Worm (Caenorhabditis elegans) whole organism, mixed stage, embryonic: Measurements from ENCODE around the gene F54F7.10.

ENCODE experiments used
- ceh-39 ChIP-seq: fragments of 150-350 bp; optimal IDR thresholded peaks from 2 replicates; lab custom pipeline; 2014; ENCODE audit warnings: missing biosample characterization, missing genetic modification characterization
- cnd-1 ChIP-seq: fragments of 200-800 bp; sonication (Bioruptor generic); optimal IDR thresholded peaks from 2 replicates; lab custom pipeline; 2018; ENCODE audit warnings: mild to moderate bottlenecking, missing genetic modification characterization, missing compliant biosample characterization
- elt-3 ChIP-seq: fragments of 150-350 bp; optimal IDR thresholded peaks from 2 replicates; lab custom pipeline; 2014; ENCODE audit warnings: missing biosample characterization, missing genetic modification characterization
- lin-32 ChIP-seq: fragments of 200-800 bp; sonication (Bioruptor generic); optimal IDR thresholded peaks from 2 replicates; lab custom pipeline; 2018; ENCODE audit warnings: mild to moderate bottlenecking, missing genetic modification characterization, missing compliant biosample characterization
- lsy-2 ChIP-seq: fragments of 150-350 bp; optimal IDR thresholded peaks from 2 replicates; lab custom pipeline; 2014; ENCODE audit warnings: missing biosample characterization, missing genetic modification characterization
- nhr-12 ChIP-seq: fragments of 150-350 bp; optimal IDR thresholded peaks from 2 replicates; lab custom pipeline; 2014; ENCODE audit warnings: missing biosample characterization, missing genetic modification characterization
- nhr-237 ChIP-seq: fragments of 150-350 bp; optimal IDR thresholded peaks from 2 replicates; lab custom pipeline; 2014; ENCODE audit warnings: missing biosample characterization, missing genetic modification characterization
- nhr-28 ChIP-seq: fragments of 150-350 bp; optimal IDR thresholded peaks from 2 replicates; lab custom pipeline; 2014; ENCODE audit warnings: missing biosample characterization, missing genetic modification characterization
- nhr-76 ChIP-seq: sonication (generic microtip); optimal IDR thresholded peaks from 2 replicates; lab custom pipeline; 2017; ENCODE audit warnings: missing biosample characterization, missing genetic modification characterization
- pha-4 ChIP-seq: fragments of 150-350 bp; optimal IDR thresholded peaks from 2 replicates; lab custom pipeline; 2018; ENCODE audit warnings: missing biosample characterization, missing genetic modification reagents, missing genetic modification characterization
- tbx-8 ChIP-seq: fragments of 200-800 bp; sonication (Bioruptor generic); optimal IDR thresholded peaks from 2 replicates; lab custom pipeline; 2018; ENCODE audit warnings: mild to moderate bottlenecking, missing genetic modification characterization, moderate library complexity, missing compliant biosample characterization
- unc-39 ChIP-seq: fragments of 150-350 bp; optimal IDR thresholded peaks from 2 replicates; lab custom pipeline; 2014; ENCODE audit warnings: missing biosample characterization, missing genetic modification characterization
- unc-62 ChIP-seq: fragments of 150-350 bp; optimal IDR thresholded peaks from 2 replicates; lab custom pipeline; 2014; ENCODE audit warnings: missing biosample characterization, missing genetic modification reagents, missing genetic modification characterization
- ztf-11 ChIP-seq: fragments of 150-350 bp; optimal IDR thresholded peaks from 2 replicates; lab custom pipeline; 2014; ENCODE audit warnings: missing biosample characterization, missing genetic modification characterization

DNA sequence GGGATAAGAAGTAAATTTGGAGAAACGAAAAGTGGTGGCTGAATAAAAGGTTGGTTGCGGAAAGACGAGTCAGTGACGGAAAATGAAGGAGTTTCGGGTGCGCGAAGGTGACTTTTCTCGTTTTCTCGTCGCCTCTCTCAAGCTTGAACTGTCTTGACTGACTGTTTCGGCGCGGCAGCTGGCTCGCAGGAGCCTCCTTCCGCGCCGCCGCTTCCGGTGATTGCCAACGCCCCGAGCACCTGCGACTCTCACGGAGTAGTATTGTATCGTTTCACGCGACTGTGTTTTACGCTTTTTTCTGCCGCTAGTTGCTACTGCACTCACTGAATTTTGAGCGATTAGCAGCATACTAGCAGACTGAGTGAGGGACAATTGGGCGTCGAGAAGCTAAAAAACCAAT, 48.7 kb upstream of the F54F7.10 start, which contains the start of gene C34E11.2:
- TF ChIP-seq nhr-237 (no peak), unc-39 (no peak), tbx-8 (GFP tag; lab: Kevin White, UChicago) (no peak), cnd-1 (tag; lab: Kevin White, UChicago) (no peak), ztf-11 (tag; lab: Kevin White, UChicago) (no peak), nhr-28 (tag; lab: Kevin White, UChicago) (no peak), pha-4 (no peak), lsy-2 (tag; lab: Kevin White, UChicago) (no peak), elt-3 (tag; lab: Kevin White, UChicago) (no peak), unc-62 (GFP tag; lab: Kevin White, UChicago) (no peak), nhr-12 (no peak), ceh-39 (tag; lab: Kevin White, UChicago) (no peak), nhr-76 (tag; lab: Kevin White, UChicago) (no peak), lin-32 (GFP tag; lab: Kevin White, UChicago) (no peak)
